Fruit fly (Drosophila melanogaster) whole organism, embryonic: ENCODE results near the gene CG15368.

ENCODE experiments used
- CG10147 ChIP-seq: fragments of 200-800 bp; sonication (Bioruptor generic); optimal IDR thresholded peaks from 2 replicates; lab custom pipeline; 2019; ENCODE audit warnings: missing biosample characterization, mild to moderate bottlenecking, missing genetic modification characterization, moderate library complexity
- CG11504 ChIP-seq: fragments of 200-800 bp; sonication (Bioruptor generic); optimal IDR thresholded peaks from 3 replicates; lab custom pipeline; 2019; ENCODE audit warnings: missing biosample characterization, mild to moderate bottlenecking, missing genetic modification characterization, moderate library complexity
- CG11695 ChIP-seq: fragments of 200-800 bp; sonication (Bioruptor generic); IDR thresholded peaks from 3 replicates; pipeline ENCODE4 v1.3.6; 2022; ENCODE audit warnings: missing biosample characterization, missing genetic modification characterization
- CG11723 ChIP-seq: fragments of 200-800 bp; sonication (Bioruptor generic); optimal IDR thresholded peaks from 2 replicates; lab custom pipeline; 2017; ENCODE audit warnings: missing biosample characterization, mild to moderate bottlenecking, missing genetic modification characterization
- CG12155 ChIP-seq: fragments of 200-800 bp; sonication (Bioruptor generic); optimal IDR thresholded peaks from 3 replicates; lab custom pipeline; 2016; ENCODE audit warnings: missing biosample characterization, missing genetic modification characterization
- CG12236 ChIP-seq: fragments of 200-800 bp; sonication (Bioruptor generic); optimal IDR thresholded peaks from 2 replicates; lab custom pipeline; 2016; ENCODE audit warnings: missing biosample characterization, missing genetic modification characterization
- CG12659 ChIP-seq: fragments of 200-800 bp; sonication (Bioruptor generic); optimal IDR thresholded peaks from 3 replicates; lab custom pipeline; 2017; ENCODE audit warnings: mild to moderate bottlenecking, missing biosample characterization, missing genetic modification reagents, missing genetic modification characterization
- CG13624 ChIP-seq: fragments of 200-800 bp; sonication (Bioruptor generic); optimal IDR thresholded peaks from 2 replicates; lab custom pipeline; 2016; ENCODE audit warnings: missing biosample characterization, missing genetic modification characterization
- CG14965 ChIP-seq: fragments of 200-800 bp; sonication (Bioruptor generic); optimal IDR thresholded peaks from 2 replicates; lab custom pipeline; 2016; ENCODE audit warnings: missing biosample characterization, missing genetic modification characterization, borderline replicate concordance
- CG17186 ChIP-seq: fragments of 200-800 bp; sonication (Bioruptor generic); optimal IDR thresholded peaks from 3 replicates; lab custom pipeline; 2017; ENCODE audit warnings: missing biosample characterization, missing genetic modification reagents, missing genetic modification characterization
- CG17568 ChIP-seq: fragments of 200-800 bp; sonication (Bioruptor generic); optimal IDR thresholded peaks from 2 replicates; lab custom pipeline; 2018; ENCODE audit warnings: missing biosample characterization, mild to moderate bottlenecking, missing genetic modification characterization, moderate library complexity
- CG17829 ChIP-seq: fragments of 200-800 bp; optimal IDR thresholded peaks from 2 replicates; lab custom pipeline; 2019; ENCODE audit warnings: missing biosample characterization, mild to moderate bottlenecking, missing genetic modification characterization, moderate library complexity
- CG2120 ChIP-seq: fragments of 200-800 bp; sonication (Bioruptor generic); optimal IDR thresholded peaks from 3 replicates; lab custom pipeline; 2016; ENCODE audit warnings: missing biosample characterization, missing genetic modification characterization
- CG2202 ChIP-seq: fragments of 200-800 bp; sonication (Bioruptor generic); optimal IDR thresholded peaks from 2 replicates; lab custom pipeline; 2018; ENCODE audit warnings: missing biosample characterization, mild to moderate bottlenecking, missing genetic modification characterization
- CG3281 ChIP-seq: fragments of 200-800 bp; sonication (Bioruptor generic); optimal IDR thresholded peaks from 3 replicates; lab custom pipeline; 2017; ENCODE audit warnings: missing biosample characterization, mild to moderate bottlenecking, missing genetic modification characterization
- CG34376 ChIP-seq: fragments of 200-800 bp; sonication (Bioruptor generic); optimal IDR thresholded peaks from 2 replicates; lab custom pipeline; 2018; ENCODE audit warnings: missing biosample characterization, mild to moderate bottlenecking, missing genetic modification characterization
- CG42726 ChIP-seq: fragments of 200-800 bp; sonication (Bioruptor generic); IDR thresholded peaks from 2 replicates; pipeline ENCODE4 v1.3.6; 2022; ENCODE audit warnings: missing biosample characterization, missing genetic modification characterization; ENCODE audit not compliant: partially characterized antibody
- CG7556 ChIP-seq: fragments of 200-800 bp; sonication (Bioruptor generic); optimal IDR thresholded peaks from 2 replicates; lab custom pipeline; 2017; ENCODE audit warnings: missing biosample characterization, mild to moderate bottlenecking, missing genetic modification characterization
- CG7745 ChIP-seq: fragments of 200-800 bp; sonication (Bioruptor generic); optimal IDR thresholded peaks from 2 replicates; lab custom pipeline; 2018; ENCODE audit warnings: missing biosample characterization, mild to moderate bottlenecking, missing genetic modification characterization, moderate library complexity
- CG8290 ChIP-seq, 3 experiments: fragments of 200-800 bp; sonication (Bioruptor generic); optimal IDR thresholded peaks; 2 replicates each; lab custom pipeline; 2016 to 2019; ENCODE audit warnings: missing biosample characterization in 3 of 3, missing genetic modification characterization in 3 of 3, mild to moderate bottlenecking in 2 of 3, moderate library complexity in 1 of 3
- CG9215 ChIP-seq: fragments of 200-800 bp; sonication (Bioruptor generic); IDR thresholded peaks from 2 replicates; pipeline ENCODE4 v1.3.6; 2022; ENCODE audit warnings: missing biosample characterization, missing genetic modification characterization
- Chrac-16 ChIP-seq: fragments of 200-800 bp; sonication (Bioruptor generic); optimal IDR thresholded peaks from 3 replicates; lab custom pipeline; 2016; ENCODE audit warnings: missing biosample characterization, missing genetic modification characterization
- Dad ChIP-seq: fragments of 200-800 bp; sonication (Bioruptor generic); optimal IDR thresholded peaks from 3 replicates; lab custom pipeline; 2016; ENCODE audit warnings: missing biosample characterization, missing genetic modification characterization
- Dek ChIP-seq: fragments of 200-800 bp; sonication (Bioruptor generic); optimal IDR thresholded peaks from 3 replicates; lab custom pipeline; 2019; ENCODE audit warnings: missing biosample characterization, mild to moderate bottlenecking, missing genetic modification characterization, moderate library complexity
- Dip3 ChIP-seq: fragments of 200-800 bp; sonication (Bioruptor generic); optimal IDR thresholded peaks from 3 replicates; lab custom pipeline; 2016; ENCODE audit warnings: missing biosample characterization, missing genetic modification characterization
- Dll ChIP-seq: fragments of 200-800 bp; sonication (Bioruptor generic); IDR thresholded peaks from 4 replicates; pipeline ENCODE4 v1.3.6; 2022; ENCODE audit warnings: missing biosample characterization, missing genetic modification characterization; ENCODE audit not compliant: partially characterized antibody
- Dp ChIP-seq: fragments of 200-800 bp; sonication (Bioruptor generic); optimal IDR thresholded peaks from 2 replicates; lab custom pipeline; 2018; ENCODE audit warnings: missing biosample characterization, mild to moderate bottlenecking, missing genetic modification characterization, moderate library complexity
- HLH4C ChIP-seq: fragments of 200-800 bp; sonication (Bioruptor generic); IDR thresholded peaks from 3 replicates; pipeline ENCODE4 v1.3.6; 2022; ENCODE audit warnings: missing biosample characterization, missing genetic modification characterization; ENCODE audit not compliant: partially characterized antibody
- Jarid2 ChIP-seq: fragments of 200-800 bp; sonication (Bioruptor generic); optimal IDR thresholded peaks from 3 replicates; lab custom pipeline; 2017; ENCODE audit warnings: mild to moderate bottlenecking, missing biosample characterization, missing genetic modification reagents, missing genetic modification characterization
- Scr ChIP-seq: fragments of 200-800 bp; sonication (Bioruptor generic); IDR thresholded peaks from 2 replicates; pipeline ENCODE4 v1.3.6; 2022; ENCODE audit warnings: missing biosample characterization, missing genetic modification characterization; ENCODE audit not compliant: partially characterized antibody
- Six4 ChIP-seq: fragments of 200-800 bp; sonication (Bioruptor generic); optimal IDR thresholded peaks from 2 replicates; lab custom pipeline; 2016; ENCODE audit warnings: missing biosample characterization, missing genetic modification characterization
- TFAM ChIP-seq: fragments of 200-800 bp; sonication (Bioruptor generic); optimal IDR thresholded peaks from 2 replicates; lab custom pipeline; 2017; ENCODE audit warnings: missing biosample characterization, missing genetic modification characterization, inconsistent platforms
- Usf ChIP-seq: fragments of 200-800 bp; sonication (Bioruptor generic); optimal IDR thresholded peaks from 2 replicates; lab custom pipeline; 2017; ENCODE audit warnings: missing genotype, missing biosample characterization, missing genetic modification characterization
- Vsx1 ChIP-seq: fragments of 200-800 bp; sonication (Bioruptor generic); optimal IDR thresholded peaks from 2 replicates; lab custom pipeline; 2017; ENCODE audit warnings: missing biosample characterization, mild to moderate bottlenecking, missing genetic modification characterization, missing genetic modification reagents
- Xbp1 ChIP-seq: fragments of 200-800 bp; sonication (Bioruptor generic); optimal IDR thresholded peaks from 3 replicates; lab custom pipeline; 2016; ENCODE audit warnings: missing biosample characterization, mild to moderate bottlenecking, missing genetic modification characterization
- ab ChIP-seq: fragments of 200-800 bp; sonication (Bioruptor generic); optimal IDR thresholded peaks from 2 replicates; lab custom pipeline; 2016; ENCODE audit warnings: missing biosample characterization, missing genetic modification characterization
- ac ChIP-seq: fragments of 200-800 bp; sonication (Bioruptor generic); optimal IDR thresholded peaks from 3 replicates; lab custom pipeline; 2017; ENCODE audit warnings: missing biosample characterization, mild to moderate bottlenecking, missing genetic modification characterization
- ase ChIP-seq: fragments of 200-800 bp; sonication (Bioruptor generic); IDR thresholded peaks from 3 replicates; pipeline ENCODE4 v1.3.6; 2022; ENCODE audit warnings: missing biosample characterization, missing genetic modification characterization
- bigmax ChIP-seq: fragments of 200-800 bp; sonication (Bioruptor generic); optimal IDR thresholded peaks from 2 replicates; lab custom pipeline; 2018; ENCODE audit warnings: missing biosample characterization, mild to moderate bottlenecking, missing genetic modification characterization
- bowl ChIP-seq: fragments of 200-800 bp; sonication (Bioruptor generic); IDR thresholded peaks from 2 replicates; pipeline ENCODE4 v1.3.6; 2022; ENCODE audit warnings: missing biosample characterization, missing genetic modification characterization
- chinmo ChIP-seq: fragments of 200-800 bp; sonication (Bioruptor generic); IDR thresholded peaks from 4 replicates; pipeline ENCODE4 v1.3.6; 2022; ENCODE audit warnings: missing biosample characterization, missing genetic modification characterization; ENCODE audit not compliant: partially characterized antibody
- mirr ChIP-seq: fragments of 200-800 bp; sonication (Bioruptor generic); optimal IDR thresholded peaks from 3 replicates; lab custom pipeline; 2018; ENCODE audit warnings: missing biosample characterization, mild to moderate bottlenecking, missing genetic modification characterization
- mld ChIP-seq: fragments of 200-800 bp; sonication (Bioruptor generic); IDR thresholded peaks from 3 replicates; pipeline ENCODE4 v1.3.6; 2022; ENCODE audit warnings: missing biosample characterization, missing genetic modification characterization; ENCODE audit not compliant: partially characterized antibody
- nau ChIP-seq: fragments of 200-800 bp; sonication (Bioruptor generic); optimal IDR thresholded peaks from 3 replicates; lab custom pipeline; 2017; ENCODE audit warnings: missing biosample characterization, mild to moderate bottlenecking, missing genetic modification characterization, missing genetic modification reagents
- psq ChIP-seq: fragments of 200-800 bp; sonication (Bioruptor generic); optimal IDR thresholded peaks from 2 replicates; lab custom pipeline; 2017; ENCODE audit warnings: missing biosample characterization, missing genetic modification characterization
- tup ChIP-seq: fragments of 200-800 bp; sonication (Bioruptor generic); optimal IDR thresholded peaks from 2 replicates; lab custom pipeline; 2016; ENCODE audit warnings: missing biosample characterization, mild to moderate bottlenecking, missing genetic modification characterization, moderate library complexity
- twi ChIP-seq: fragments of 200-800 bp; optimal IDR thresholded peaks from 2 replicates; lab custom pipeline; 2019; ENCODE audit warnings: missing biosample characterization, mild to moderate bottlenecking, missing genetic modification characterization, moderate library complexity
- unpg ChIP-seq: fragments of 200-800 bp; sonication (Bioruptor generic); optimal IDR thresholded peaks from 3 replicates; lab custom pipeline; 2018; ENCODE audit warnings: missing biosample characterization, mild to moderate bottlenecking, missing genetic modification characterization, moderate library complexity
- vfl ChIP-seq: fragments of 200-800 bp; sonication (Bioruptor generic); optimal IDR thresholded peaks from 2 replicates; lab custom pipeline; 2016; ENCODE audit warnings: missing biosample characterization, missing genetic modification characterization

CG15368 gene

DNA sequence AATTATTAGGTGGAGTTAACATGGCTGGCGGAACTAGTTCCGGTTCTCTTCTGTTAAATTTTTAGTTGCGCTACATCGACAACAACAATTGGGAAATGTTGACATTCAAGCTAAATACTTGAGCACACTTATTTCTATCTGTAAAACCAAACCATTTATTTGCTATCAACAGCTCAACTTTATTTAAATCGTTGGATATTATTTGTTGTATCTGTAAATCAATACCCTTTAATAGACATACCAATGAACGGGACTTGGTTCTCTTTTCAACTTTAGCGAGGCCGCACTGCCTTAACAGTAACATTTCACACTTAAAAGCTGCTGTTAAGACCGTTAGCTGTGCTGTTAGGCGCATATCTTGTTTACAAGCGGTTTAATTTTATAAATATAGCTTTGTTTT, 22.0 kb upstream of the CG15368 start, which contains the start of gene CG12106 (continued):
- TF ChIP-seq CG34376 (peak; percentile 25), Scr (GFP tag; lab: Robert Waterston, UW) (no peak), ase (GFP tag; lab: Robert Waterston, UW) (no peak), unpg (peak; percentile 59), psq (GFP tag; lab: Kevin White, UChicago) (no peak), CG12236 (GFP tag; lab: Kevin White, UChicago) (no peak), ab (no peak), CG10147 (peak; percentile 37), mld (GFP tag; lab: Robert Waterston, UW) (no peak), twi (tag; lab: Kevin White, UChicago) (no peak), CG7556 (GFP tag; lab: Kevin White, UChicago) (no peak), HLH4C (no peak), Usf (no peak), tup (no peak), nau (GFP tag; lab: Kevin White, UChicago) (no peak), bowl (GFP tag; lab: Robert Waterston, UW) (no peak), ac (no peak), CG3281 (GFP tag; lab: Kevin White, UChicago) (peak; percentile 39), CG17568 (GFP tag; lab: Kevin White, UChicago) (no peak), CG8290 (GFP tag; optimal IDR thresholded peaks at IDR 0.05; lab: Kevin White, UChicago) (no peak), CG8290 (tag; optimal IDR thresholded peaks at IDR 0.05; lab: Kevin White, UChicago) (peak in 1 of 2 experiments; percentile 72), mirr (peak; percentile 34), Dip3 (GFP tag; lab: Kevin White, UChicago) (no peak), vfl (GFP tag; lab: Kevin White, UChicago) (no peak), CG42726 (GFP tag; lab: Robert Waterston, UW) (no peak), CG14965 (GFP tag; lab: Kevin White, UChicago) (no peak), Chrac-16 (GFP tag; lab: Kevin White, UChicago) (peak; percentile 44), CG9215 (GFP tag; lab: Robert Waterston, UW) (no peak; the same call in 1 of the 2 replicates), Dp (peak; percentile 24), CG12659 (GFP tag; lab: Kevin White, UChicago) (peak; percentile 48), Dad (GFP tag; lab: Kevin White, UChicago) (no peak), Dll (GFP tag; lab: Robert Waterston, UW) (no peak), Vsx1 (GFP tag; lab: Kevin White, UChicago) (no peak), CG11504 (peak; percentile 60), Dek (tag; lab: Kevin White, UChicago) (no peak), CG12155 (peak; percentile 32), Jarid2 (no peak), TFAM (GFP tag; lab: Kevin White, UChicago) (no peak), CG7745 (tag; lab: Kevin White, UChicago) (no peak), CG17186 (GFP tag; lab: Kevin White, UChicago) (peak; percentile 99), Six4 (GFP tag; lab: Kevin White, UChicago) (no peak), bigmax (GFP tag; lab: Kevin White, UChicago) (no peak), Xbp1 (peak; percentile 49), CG2120 (GFP tag; lab: Kevin White, UChicago) (peak; percentile 74), chinmo (GFP tag; lab: Robert Waterston, UW) (no peak), CG13624 (GFP tag; lab: Kevin White, UChicago) (peak; percentile 6), CG11723 (GFP tag; lab: Kevin White, UChicago) (no peak), CG2202 (tag; lab: Kevin White, UChicago) (no peak), CG17829 (peak; percentile 49), CG11695 (GFP tag; lab: Robert Waterston, UW) (peak; percentile 45; the same call in 1 of the 3 replicates)
